Fruit fly (Drosophila melanogaster): Measurements from ENCODE around the gene kar.

Gene kar

DNA sequence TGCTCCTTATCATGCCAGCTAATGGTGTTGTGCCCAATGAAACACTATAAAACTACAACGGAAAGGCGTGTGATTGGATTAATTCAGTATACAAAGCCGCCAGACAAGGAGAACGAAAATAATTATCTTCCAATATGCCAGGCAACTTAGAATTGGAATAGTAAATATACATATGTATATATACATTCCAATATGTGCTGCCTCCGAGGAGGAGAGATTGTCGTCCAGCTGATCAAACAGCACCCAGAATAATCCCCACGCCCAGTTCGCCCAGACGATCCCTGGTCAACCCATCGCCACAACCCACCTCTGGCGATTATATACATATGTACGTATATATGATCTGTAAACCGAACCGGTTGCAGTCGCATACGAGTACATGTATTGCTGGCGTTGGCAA lies 12.1 kb upstream of the kar start:
- TF ChIP-seq Eip75B (GFP tag; optimal IDR thresholded peaks at IDR 0.05) = no peak
- TF ChIP-seq CG32006 (GFP tag; optimal IDR thresholded peaks at IDR 0.05) = no peak
- TF ChIP-seq fkh (GFP tag; optimal IDR thresholded peaks at IDR 0.05) = peak; percentile 58
- no peak for TF ChIP-seq CG8119 (GFP tag; IDR thresholded peaks at IDR 0.05)
- TF ChIP-seq vri (GFP tag; optimal IDR thresholded peaks at IDR 0.05) = no peak
- TF ChIP-seq CG9139 (GFP tag; optimal IDR thresholded peaks at IDR 0.05) = no peak
- no peak for TF ChIP-seq CG4318 (GFP tag; optimal IDR thresholded peaks at IDR 0.05)

DNA sequence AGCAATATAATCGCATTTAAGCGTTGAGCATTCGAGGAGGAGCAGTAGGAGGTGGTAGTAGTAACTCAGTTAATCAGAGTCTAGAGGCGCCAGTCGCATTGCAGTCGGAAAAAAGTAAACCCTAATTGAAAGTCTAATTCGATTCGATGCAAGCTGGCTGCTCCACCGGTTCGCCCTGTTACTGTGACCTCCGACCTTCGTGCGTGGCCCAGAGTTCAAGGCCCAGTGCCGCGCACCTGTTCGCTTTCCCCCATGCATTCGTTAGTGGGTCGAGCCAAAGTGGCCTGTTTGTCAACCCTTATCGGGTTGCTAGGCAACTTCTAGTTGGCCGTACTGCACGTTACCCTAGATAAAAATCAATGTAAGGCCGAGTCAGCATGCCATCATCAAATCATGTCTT lies 11.3 kb upstream of the kar start:
- TF ChIP-seq svp (GFP tag) (peak; percentile 15), CG8119 (GFP tag; IDR thresholded peaks at IDR 0.05) (no peak)

dm6 chr3R:12699620-12700378 lies 10.6 kb upstream of the kar start:
- TF ChIP-seq eg (GFP tag; IDR thresholded peaks at IDR 0.05) (no peak), Hr38 (GFP tag; optimal IDR thresholded peaks at IDR 0.05) (no peak), cyc (GFP tag; optimal IDR thresholded peaks at IDR 0.05) (no peak), Gug (GFP tag; IDR thresholded peaks at IDR 0.05) (no peak), Lpt (GFP tag; optimal IDR thresholded peaks at IDR 0.05) (no peak), CG16779 (tag; optimal IDR thresholded peaks at IDR 0.05) (no peak), CG6854 (GFP tag; optimal IDR thresholded peaks at IDR 0.05) (no peak), CG6792 (GFP tag; optimal IDR thresholded peaks at IDR 0.05) (no peak), CG3032 (tag; optimal IDR thresholded peaks at IDR 0.05) (no peak), Ets21C (GFP tag; optimal IDR thresholded peaks at IDR 0.05) (no peak), fkh (GFP tag; optimal IDR thresholded peaks at IDR 0.05) (peak; percentile 75), Eip78C (GFP tag) (peak; percentile 26), Blimp-1 (GFP tag; optimal IDR thresholded peaks at IDR 0.05) (no peak), Sox14 (GFP tag; optimal IDR thresholded peaks at IDR 0.05) (no peak), vri (GFP tag; optimal IDR thresholded peaks at IDR 0.05) (peak; percentile 88), CG6276 (GFP tag; optimal IDR thresholded peaks at IDR 0.05) (no peak), ss (GFP tag; optimal IDR thresholded peaks at IDR 0.05) (no peak), Smox (GFP tag; optimal IDR thresholded peaks at IDR 0.05) (no peak), Eip93F (GFP tag; optimal IDR thresholded peaks at IDR 0.05) (peak; percentile 29), svp (GFP tag) (peak; percentile 51), CG32006 (GFP tag; optimal IDR thresholded peaks at IDR 0.05) (no peak), Met (GFP tag; optimal IDR thresholded peaks at IDR 0.05) (no peak), topi (GFP tag; optimal IDR thresholded peaks at IDR 0.05) (no peak), achi (GFP tag; optimal IDR thresholded peaks at IDR 0.05) (no peak)

dm6 chr3R:12698363-12698762 lies 9.2 kb upstream of the kar start:
- no peak for TF ChIP-seq esn (GFP tag; optimal IDR thresholded peaks at IDR 0.05)
- TF ChIP-seq CG10631 (GFP tag; optimal IDR thresholded peaks at IDR 0.05) = no peak
- no peak for TF ChIP-seq Ets96B (tag; optimal IDR thresholded peaks at IDR 0.05)
- TF ChIP-seq Sox102F (GFP tag; optimal IDR thresholded peaks at IDR 0.05) = no peak
- TF ChIP-seq Lpt (GFP tag; optimal IDR thresholded peaks at IDR 0.05) = no peak
- TF ChIP-seq CG11294 (GFP tag; IDR thresholded peaks at IDR 0.05) = no peak
- no peak for TF ChIP-seq net (GFP tag; optimal IDR thresholded peaks at IDR 0.05)
- no peak for TF ChIP-seq CG9139 (GFP tag; optimal IDR thresholded peaks at IDR 0.05)
- no peak for TF ChIP-seq Hr38 (GFP tag; optimal IDR thresholded peaks at IDR 0.05)
- no peak for TF ChIP-seq CG3032 (tag; optimal IDR thresholded peaks at IDR 0.05)
- TF ChIP-seq acj6 (GFP tag; optimal IDR thresholded peaks at IDR 0.05) = no peak
- no peak for TF ChIP-seq CG10669 (GFP tag; optimal IDR thresholded peaks at IDR 0.05)
- no peak for TF ChIP-seq CG15336 (GFP tag; IDR thresholded peaks at IDR 0.05)
- no peak for TF ChIP-seq Blimp-1 (GFP tag; optimal IDR thresholded peaks at IDR 0.05)
